Fruit fly (Drosophila melanogaster) whole organism, adult: Measurements from ENCODE around the gene CG32069.

ENCODE experiments used
- CG1620 ChIP-seq: fragments of 200-800 bp; sonication (Bioruptor generic); optimal IDR thresholded peaks from 2 replicates; lab custom pipeline; 2016; ENCODE audit warnings: missing biosample characterization, missing genetic modification characterization
- Clk ChIP-seq: fragments of 200-800 bp; sonication (Bioruptor generic); optimal IDR thresholded peaks from 2 replicates; lab custom pipeline; 2017; ENCODE audit warnings: missing biosample characterization, missing genetic modification characterization
- kay ChIP-seq: fragments of 200-800 bp; sonication (Bioruptor generic); peaks from one replicate; lab custom pipeline; 2016; ENCODE audit warnings: missing biosample characterization, missing genetic modification characterization, borderline replicate concordance
- pad ChIP-seq: fragments of 200-800 bp; sonication (Bioruptor generic); optimal IDR thresholded peaks from 3 replicates; lab custom pipeline; 2017; ENCODE audit warnings: missing biosample characterization, missing genetic modification characterization, mild to moderate bottlenecking, moderate library complexity, missing genetic modification reagents
- tj ChIP-seq: fragments of 200-800 bp; sonication (Bioruptor generic); optimal IDR thresholded peaks from 3 replicates; lab custom pipeline; 2017; ENCODE audit warnings: missing biosample characterization, mild to moderate bottlenecking, missing genetic modification characterization, moderate library complexity
- toe ChIP-seq: fragments of 200-800 bp; sonication (Bioruptor generic); optimal IDR thresholded peaks from 2 replicates; lab custom pipeline; 2016; ENCODE audit warnings: missing biosample characterization, missing genetic modification characterization

- TF ChIP-seq Clk (GFP tag; lab: Kevin White, UChicago) = no peak
- no peak for TF ChIP-seq kay
- TF ChIP-seq CG1620 (GFP tag; lab: Kevin White, UChicago) = no peak
- TF ChIP-seq toe (GFP tag; lab: Kevin White, UChicago) = no peak
- TF ChIP-seq tj (GFP tag; lab: Kevin White, UChicago) = no peak
- TF ChIP-seq pad (GFP tag; lab: Kevin White, UChicago) = no peak
Measured at dm6 chr3L:11107432-11107831, 45.0 kb upstream of the CG32069 start, which contains the start of gene CG32073.
